Worm (Caenorhabditis elegans): ENCODE results near the gene T11F9.14.

T11F9.14 gene

ce11 chrV:11430823-11431222 lies 49.8 kb downstream of the T11F9.14 start:
- no peak for TF ChIP-seq aly-2 (tag; optimal IDR thresholded peaks at IDR 0.05)
- no peak for TF ChIP-seq lsy-2 (tag; optimal IDR thresholded peaks at IDR 0.05)
- no peak for TF ChIP-seq ztf-1 (GFP tag; conservative IDR thresholded peaks at IDR 0.05)
- TF ChIP-seq elt-1 (tag; optimal IDR thresholded peaks at IDR 0.05), result no peak
- TF ChIP-seq peb-1 (tag; optimal IDR thresholded peaks at IDR 0.05), result no peak
- no peak for TF ChIP-seq unc-39 (tag; optimal IDR thresholded peaks at IDR 0.05)
- TF ChIP-seq ztf-11 (tag; optimal IDR thresholded peaks at IDR 0.05), result no peak
- TF ChIP-seq sem-4 (tag; optimal IDR thresholded peaks at IDR 0.05), result no peak
- no peak for TF ChIP-seq elt-3 (tag; optimal IDR thresholded peaks at IDR 0.05)
- no peak for TF ChIP-seq fos-1 (tag; optimal IDR thresholded peaks at IDR 0.05)
- TF ChIP-seq nhr-25 (tag; optimal IDR thresholded peaks at IDR 0.05), result no peak
- no peak for TF ChIP-seq mbf-1 (tag; optimal IDR thresholded peaks at IDR 0.05)
- no peak for TF ChIP-seq snpc-4 (tag; optimal IDR thresholded peaks at IDR 0.05)
- TF ChIP-seq lin-39 (tag; optimal IDR thresholded peaks at IDR 0.05), result no peak
- TF ChIP-seq mdl-1 (tag; optimal IDR thresholded peaks at IDR 0.05), result no peak
- TF ChIP-seq sma-9 (GFP tag; optimal IDR thresholded peaks at IDR 0.05), result no peak
- TF ChIP-seq sma-9 (tag; optimal IDR thresholded peaks at IDR 0.05), result no peak
- no peak for TF ChIP-seq skn-1 (tag; optimal IDR thresholded peaks at IDR 0.05)
- TF ChIP-seq ceh-82 (tag; optimal IDR thresholded peaks at IDR 0.05), result no peak
- TF ChIP-seq crh-2 (tag; optimal IDR thresholded peaks at IDR 0.05), result no peak
- no peak for TF ChIP-seq dmd-4 (tag; optimal IDR thresholded peaks at IDR 0.05)
